Worm (Caenorhabditis elegans) whole organism, young adult: ENCODE data around the gene Y70G10A.4.
A peak's percentile ranks its signal among the peaks of the same experiment; 100 is the strongest.

ENCODE experiments used
- B0019.2 ChIP-seq: fragments of 200-800 bp; sonication (Bioruptor generic); conservative IDR thresholded peaks from 2 replicates; pipeline ENCODE4 v1.3.6; 2022; ENCODE audit warnings: missing genetic modification reagents, missing genetic modification characterization, missing compliant biosample characterization
- B0035.1 ChIP-seq: sonication (generic microtip); optimal IDR thresholded peaks from 2 replicates; lab custom pipeline; 2016; ENCODE audit warnings: missing genetic modification characterization, mild to moderate bottlenecking, missing compliant biosample characterization, missing genotype, missing genetic modification reagents
- F37B4.10 ChIP-seq: fragments of 200-800 bp; sonication (Bioruptor generic); IDR thresholded peaks from 2 replicates; pipeline ENCODE4 v1.3.6; 2022; ENCODE audit warnings: missing genetic modification characterization, missing compliant biosample characterization
- F39B2.1 ChIP-seq: fragments of 200-800 bp; sonication (Bioruptor generic); IDR thresholded peaks from 2 replicates; pipeline ENCODE4 v1.3.6; 2022; ENCODE audit warnings: missing genetic modification reagents, missing genetic modification characterization, missing compliant biosample characterization
- F49E8.2 ChIP-seq: sonication (generic microtip); optimal IDR thresholded peaks from 3 replicates; lab custom pipeline; 2017; ENCODE audit warnings: missing genetic modification characterization, mild to moderate bottlenecking, missing compliant biosample characterization, antibody characterized with exemption, moderate library complexity; ENCODE audit not compliant: insufficient read depth
- F55B11.4 ChIP-seq: sonication (generic microtip); optimal IDR thresholded peaks from 2 replicates; lab custom pipeline; 2016; ENCODE audit warnings: missing compliant biosample characterization, missing genetic modification characterization, borderline replicate concordance; ENCODE audit not compliant: insufficient read depth
- F57C9.4 ChIP-seq: sonication (generic microtip); optimal IDR thresholded peaks from 2 replicates; lab custom pipeline; 2017; ENCODE audit warnings: mild to moderate bottlenecking, missing genetic modification characterization, missing compliant biosample characterization
- T07F8.4 ChIP-seq: sonication (generic microtip); optimal IDR thresholded peaks from 2 replicates; lab custom pipeline; 2016; ENCODE audit warnings: mild to moderate bottlenecking, missing genetic modification characterization, moderate library complexity, missing compliant biosample characterization
- Y53F4B.3 ChIP-seq: fragments of 200-800 bp; sonication (Bioruptor generic); IDR thresholded peaks from 2 replicates; pipeline ENCODE4 v1.3.6; 2022; ENCODE audit warnings: missing genetic modification reagents, missing genetic modification characterization, missing compliant biosample characterization
- akir-1 ChIP-seq: fragments of 200-800 bp; sonication (Bioruptor generic); optimal IDR thresholded peaks from 2 replicates; lab custom pipeline; 2018; ENCODE audit warnings: mild to moderate bottlenecking, missing genetic modification characterization, moderate library complexity, missing compliant biosample characterization
- aptf-3 ChIP-seq: fragments of 200-800 bp; sonication (Bioruptor generic); IDR thresholded peaks from 2 replicates; pipeline ENCODE4 v1.3.6; 2022; ENCODE audit warnings: missing genetic modification characterization, missing compliant biosample characterization
- athp-1 ChIP-seq: sonication (generic microtip); optimal IDR thresholded peaks from 2 replicates; lab custom pipeline; 2017; ENCODE audit warnings: mild to moderate bottlenecking, missing genetic modification characterization, missing compliant biosample characterization
- attf-5 ChIP-seq: fragments of 200-800 bp; sonication (Bioruptor generic); optimal IDR thresholded peaks from 2 replicates; lab custom pipeline; 2018; ENCODE audit warnings: mild to moderate bottlenecking, missing genetic modification characterization, missing compliant biosample characterization
- bed-1 ChIP-seq: fragments of 200-800 bp; sonication (Bioruptor generic); IDR thresholded peaks from 2 replicates; pipeline ENCODE4 v1.3.6; 2022; ENCODE audit warnings: missing genetic modification reagents, missing genetic modification characterization, missing compliant biosample characterization
- cebp-1 ChIP-seq, 2 experiments: fragments of 200-800 bp in 1 of 2; sonication (Bioruptor generic) in 1 of 2; sonication (generic microtip) in 1 of 2; IDR thresholded peaks in 1 of 2; optimal IDR thresholded peaks in 1 of 2; 2 replicates each; pipeline versions ENCODE4 v1.3.6 to Lab custom; 2017 to 2022; ENCODE audit warnings: missing compliant biosample characterization in 2 of 2, missing genetic modification characterization in 2 of 2, mild to moderate bottlenecking in 1 of 2, missing genetic modification reagents in 1 of 2, moderate library complexity in 1 of 2
- dpl-1 ChIP-seq: fragments of 150-350 bp; optimal IDR thresholded peaks from 2 replicates; lab custom pipeline; 2014; ENCODE audit warnings: missing biosample characterization, missing genetic modification reagents, missing genetic modification characterization
- egrh-3 ChIP-seq: fragments of 200-800 bp; sonication (Bioruptor generic); IDR thresholded peaks from 2 replicates; pipeline ENCODE4 v1.3.6; 2022; ENCODE audit warnings: missing genetic modification reagents, missing genetic modification characterization, missing compliant biosample characterization
- hlh-12 ChIP-seq: sonication (generic microtip); optimal IDR thresholded peaks from 2 replicates; lab custom pipeline; 2016; ENCODE audit warnings: missing genetic modification characterization, missing compliant biosample characterization
- hlh-26 ChIP-seq: fragments of 200-800 bp; sonication (Bioruptor generic); conservative IDR thresholded peaks from 2 replicates; pipeline ENCODE4 v1.3.6; 2022; ENCODE audit warnings: missing genetic modification reagents, missing genetic modification characterization, missing compliant biosample characterization
- hmg-1.2 ChIP-seq: fragments of 200-800 bp; sonication (Bioruptor generic); IDR thresholded peaks from 2 replicates; pipeline ENCODE4 v1.3.6; 2022; ENCODE audit warnings: missing genetic modification reagents, missing genetic modification characterization, missing compliant biosample characterization
- lin-26 ChIP-seq: fragments of 200-800 bp; sonication (Bioruptor generic); IDR thresholded peaks from 2 replicates; pipeline ENCODE4 v1.3.6; 2022; ENCODE audit warnings: missing genetic modification reagents, missing genetic modification characterization, missing compliant biosample characterization
- lin-54 ChIP-seq: fragments of 200-800 bp; sonication (Bioruptor generic); optimal IDR thresholded peaks from 2 replicates; lab custom pipeline; 2018; ENCODE audit warnings: mild to moderate bottlenecking, missing genetic modification characterization, missing compliant biosample characterization
- madf-6 ChIP-seq: fragments of 200-800 bp; sonication (Bioruptor generic); IDR thresholded peaks from 2 replicates; pipeline ENCODE4 v1.3.6; 2022; ENCODE audit warnings: missing genetic modification reagents, missing genetic modification characterization, missing compliant biosample characterization
- nhr-179 ChIP-seq: sonication (generic microtip); optimal IDR thresholded peaks from 2 replicates; lab custom pipeline; 2016; ENCODE audit warnings: mild to moderate bottlenecking, missing genetic modification characterization, missing compliant biosample characterization
- nhr-80 ChIP-seq: sonication (generic microtip); optimal IDR thresholded peaks from 2 replicates; lab custom pipeline; 2016; ENCODE audit warnings: missing genetic modification characterization, missing compliant biosample characterization
- pha-4 ChIP-seq: fragments of 150-350 bp; sonication (generic microtip); optimal IDR thresholded peaks from 2 replicates; lab custom pipeline; 2014; ENCODE audit warnings: missing biosample characterization, missing genetic modification reagents, missing genetic modification characterization
- snpc-1.1 ChIP-seq: sonication (generic microtip); optimal IDR thresholded peaks from 2 replicates; lab custom pipeline; 2017; ENCODE audit warnings: missing genetic modification characterization, mild to moderate bottlenecking, missing compliant biosample characterization, antibody characterized with exemption, moderate library complexity, missing genotype, missing genetic modification reagents; ENCODE audit not compliant: insufficient read depth
- snpc-3.4 ChIP-seq: sonication (generic microtip); optimal IDR thresholded peaks from 2 replicates; lab custom pipeline; 2017; ENCODE audit warnings: missing genetic modification characterization, mild to moderate bottlenecking, missing compliant biosample characterization, antibody characterized with exemption, moderate library complexity, missing genotype, missing genetic modification reagents
- snpc-4 ChIP-seq, 5 experiments: fragments of 150-350 bp in 1 of 5; sonication (generic microtip) in 4 of 5; optimal IDR thresholded peaks; 2 replicates each; lab custom pipeline; 2014 to 2018; ENCODE audit warnings: missing genetic modification characterization in 5 of 5, missing biosample characterization in 3 of 5, antibody characterized with exemption in 2 of 5, mild to moderate bottlenecking in 2 of 5, missing compliant biosample characterization in 2 of 5, missing genotype in 2 of 5, moderate library complexity in 2 of 5, missing genetic modification reagents in 1 of 5
- somi-1 ChIP-seq: fragments of 200-800 bp; sonication (Bioruptor generic); optimal IDR thresholded peaks from 2 replicates; lab custom pipeline; 2018; ENCODE audit warnings: mild to moderate bottlenecking, missing genetic modification characterization, missing compliant biosample characterization
- zim-3 ChIP-seq: sonication (generic microtip); optimal IDR thresholded peaks from 2 replicates; lab custom pipeline; 2017; ENCODE audit warnings: mild to moderate bottlenecking, missing genetic modification characterization, moderate library complexity, missing compliant biosample characterization
- ztf-18 ChIP-seq: sonication (generic microtip); optimal IDR thresholded peaks from 2 replicates; lab custom pipeline; 2016; ENCODE audit warnings: missing genotype, mild to moderate bottlenecking, missing genetic modification characterization, missing compliant biosample characterization
- ztf-26 ChIP-seq: sonication (generic microtip); optimal IDR thresholded peaks from 2 replicates; lab custom pipeline; 2017; ENCODE audit warnings: missing genetic modification characterization, missing compliant biosample characterization
- ztf-28 ChIP-seq: fragments of 200-800 bp; sonication (Bioruptor generic); IDR thresholded peaks from 2 replicates; pipeline ENCODE4 v1.3.6; 2022; ENCODE audit warnings: missing genetic modification reagents, missing genetic modification characterization, missing compliant biosample characterization

The Y70G10A.4 gene

ce11 chrIII:10236291-10236871 is 14.4 kb downstream of the Y70G10A.4 start:
- no peak for TF ChIP-seq pha-4 (tag; lab: Kevin White, UChicago)
- no peak for TF ChIP-seq snpc-3.4 (tag; lab: Kevin White, UChicago)
- no peak for TF ChIP-seq B0035.1
- TF ChIP-seq nhr-80, result no peak
- no peak for TF ChIP-seq egrh-3
- no peak for TF ChIP-seq F55B11.4
- TF ChIP-seq hlh-12 (tag; lab: Kevin White, UChicago), result no peak
- TF ChIP-seq zim-3 (tag; lab: Kevin White, UChicago), result no peak
- no peak for TF ChIP-seq ztf-18 (tag; lab: Kevin White, UChicago)
- no peak for TF ChIP-seq F49E8.2
- TF ChIP-seq dpl-1 (GFP tag; lab: Kevin White, UChicago), result no peak
- no peak for TF ChIP-seq hlh-26

DNA sequence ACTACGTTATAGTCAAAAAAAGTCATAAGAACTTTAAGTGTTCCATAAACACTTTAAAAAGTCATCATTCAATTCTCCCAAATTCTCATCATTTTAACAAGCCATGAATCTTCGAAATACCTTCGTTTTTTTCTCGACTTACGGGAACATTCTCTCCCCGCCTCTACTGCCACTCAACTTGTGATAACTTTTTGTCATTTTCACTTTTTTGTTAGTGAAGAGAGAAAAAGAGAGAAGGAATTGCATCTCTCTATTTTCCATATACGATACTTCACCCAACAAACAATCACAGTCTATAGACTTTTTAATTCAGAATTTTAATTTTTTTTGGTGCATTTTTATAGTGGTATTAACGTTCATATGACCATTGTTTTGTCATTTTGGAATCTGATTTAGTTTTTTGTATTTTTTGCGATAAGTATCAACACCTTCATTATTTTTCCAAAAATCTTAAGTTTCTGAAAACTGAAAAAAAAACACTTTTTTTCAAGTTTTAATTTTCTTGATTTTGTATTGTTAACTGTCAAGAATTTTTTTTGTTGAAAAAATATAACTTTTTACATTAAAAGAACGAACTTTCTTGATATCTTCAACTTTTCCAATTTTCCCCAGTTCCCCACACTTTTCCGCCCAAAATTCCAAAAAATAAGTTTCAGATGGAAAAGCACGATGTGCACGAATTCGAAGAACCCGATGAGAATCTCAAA is 16.6 kb downstream of the Y70G10A.4 start, which contains the start of gene Y70G10A.3:
Y70G10A.3 (plus strand) TSS at position 657 of the 707 bp plus-strand sequence.
- TF ChIP-seq lin-26 (GFP tag; lab: Robert Waterston, UW), result peak; percentile 42; the same call in 1 of the 2 replicates
- TF ChIP-seq F57C9.4 (tag; lab: Kevin White, UChicago), result no peak

DNA sequence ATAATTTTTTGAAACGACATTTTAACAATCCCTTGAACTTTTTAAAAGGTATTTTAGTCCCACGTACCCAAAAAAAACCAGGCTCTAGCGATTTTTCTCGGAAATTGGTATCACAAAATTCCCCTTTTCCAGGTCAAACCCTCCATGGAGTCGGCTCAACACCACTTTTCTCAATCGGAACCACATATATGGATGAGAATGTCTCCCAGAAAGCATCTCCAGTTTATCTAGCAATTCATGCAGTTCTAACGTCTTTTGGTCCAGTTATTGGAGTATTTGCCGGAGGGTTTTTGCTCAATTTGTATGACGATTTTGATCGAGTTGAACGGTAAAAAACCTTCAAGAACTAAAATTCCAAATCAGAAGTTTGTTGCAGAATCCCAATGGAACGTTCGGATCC is 18.1 kb downstream of the Y70G10A.4 start:
- no peak for TF ChIP-seq hlh-26
- no peak for TF ChIP-seq Y53F4B.3 (GFP tag; lab: Robert Waterston, UW)
- no peak for TF ChIP-seq madf-6
- TF ChIP-seq athp-1 (tag; lab: Kevin White, UChicago), result no peak
- no peak for TF ChIP-seq attf-5 (GFP tag; lab: Kevin White, UChicago)
- no peak for TF ChIP-seq lin-54 (GFP tag; lab: Kevin White, UChicago)
- no peak for TF ChIP-seq T07F8.4 (tag; lab: Kevin White, UChicago)
- no peak for TF ChIP-seq egrh-3
- TF ChIP-seq akir-1 (GFP tag; lab: Kevin White, UChicago), result no peak
- no peak for TF ChIP-seq B0019.2

- TF ChIP-seq lin-26 (GFP tag; lab: Robert Waterston, UW) (no peak), aptf-3 (GFP tag; lab: Robert Waterston, UW) (no peak), ztf-26 (peak; percentile 35), bed-1 (GFP tag; lab: Robert Waterston, UW) (no peak), somi-1 (GFP tag; lab: Kevin White, UChicago) (peak; percentile 51), F39B2.1 (GFP tag; lab: Robert Waterston, UW) (no peak), nhr-179 (no peak), cebp-1 (GFP tag; IDR thresholded peaks at IDR 0.05; lab: Robert Waterston, UW) (no peak), cebp-1 (tag; optimal IDR thresholded peaks at IDR 0.05; lab: Kevin White, UChicago) (peak; percentile 10), F37B4.10 (no peak), ztf-28 (GFP tag; lab: Robert Waterston, UW) (no peak)
Measured at ce11 chrIII:10241332-10241829, 19.4 kb downstream of the Y70G10A.4 start.

- TF ChIP-seq snpc-1.1 (tag; lab: Kevin White, UChicago) (peak; percentile 54), hmg-1.2 (GFP tag; lab: Robert Waterston, UW) (0 out of 2 replicates have a peak, but pooled peaks have one; percentile 12), snpc-4 (GFP tag; optimal IDR thresholded peaks at IDR 0.05; lab: Kevin White, UChicago) (peak; percentile 63), snpc-4 (tag; optimal IDR thresholded peaks at IDR 0.05; lab: Kevin White, UChicago) (peak in 3 of 4 experiments; percentile 50 to 91 (median 86))
Measured at ce11 chrIII:10242597-10242996, 20.6 kb downstream of the Y70G10A.4 start.
